Worm (Caenorhabditis elegans) whole organism, L4 larva: ENCODE data around the gene fip-4.

Experiments used
- ama-1 ChIP-seq: fragments of 150-350 bp; optimal IDR thresholded peaks from 2 replicates; lab custom pipeline; 2014; ENCODE audit warnings: inconsistent platforms, mixed read lengths
- ceh-82 ChIP-seq: sonication (generic microtip); optimal IDR thresholded peaks from 2 replicates; lab custom pipeline; 2017; ENCODE audit warnings: missing biosample characterization, missing genetic modification characterization
- fos-1 ChIP-seq: fragments of 150-350 bp; optimal IDR thresholded peaks from 2 replicates; lab custom pipeline; 2014; ENCODE audit warnings: missing biosample characterization, missing genetic modification characterization
- lin-13 ChIP-seq: fragments of 150-350 bp; optimal IDR thresholded peaks from 2 replicates; lab custom pipeline; 2014; ENCODE audit warnings: missing biosample characterization, missing genetic modification reagents, missing genetic modification characterization

DNA sequence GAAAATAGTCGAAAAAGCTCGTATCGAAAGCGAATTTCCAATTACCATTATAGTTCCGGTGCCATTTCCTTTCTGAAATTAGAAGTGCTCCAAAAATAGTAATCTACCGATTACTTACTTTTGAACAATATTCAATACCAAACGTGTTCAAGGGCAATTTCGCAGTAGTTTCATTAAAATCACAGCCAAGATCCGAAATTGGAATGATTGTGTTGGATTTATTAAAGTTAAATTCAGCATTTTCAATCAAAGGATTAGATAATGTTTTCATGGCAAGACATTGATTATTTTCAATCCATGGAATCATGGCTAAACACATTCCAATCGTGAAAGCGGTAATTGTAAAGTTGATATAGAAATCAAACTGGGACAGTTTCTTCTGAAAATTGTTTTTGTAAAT is 21.7 kb upstream of the fip-4 start:
- TF ChIP-seq fos-1 (tag; lab: Kevin White, UChicago) (no peak), ama-1 (no peak), lin-13 (GFP tag; lab: Kevin White, UChicago) (no peak), ceh-82 (no peak)
